Fruit fly (Drosophila melanogaster) whole organism, embryonic: ENCODE data around the gene Sulf1.

Experiments
- CG11398 ChIP-seq: fragments of 200-800 bp; sonication (Bioruptor generic); optimal IDR thresholded peaks from 2 replicates; lab custom pipeline; 2016; ENCODE audit warnings: missing biosample characterization, missing genetic modification characterization
- CG11696 ChIP-seq: fragments of 200-800 bp; sonication (Bioruptor generic); IDR thresholded peaks from 2 replicates; pipeline ENCODE4 v1.3.6; 2022; ENCODE audit warnings: missing biosample characterization, missing genetic modification characterization
- CG12104 ChIP-seq: fragments of 200-800 bp; sonication (Bioruptor generic); optimal IDR thresholded peaks from 3 replicates; lab custom pipeline; 2016; ENCODE audit warnings: missing biosample characterization, missing genetic modification characterization
- CG14441 ChIP-seq: fragments of 200-800 bp; sonication (Bioruptor generic); IDR thresholded peaks from 2 replicates; pipeline ENCODE4 v1.3.6; 2022; ENCODE audit warnings: missing biosample characterization, missing genetic modification characterization
- CG15696 ChIP-seq: fragments of 200-800 bp; sonication (Bioruptor generic); optimal IDR thresholded peaks from 2 replicates; lab custom pipeline; 2019; ENCODE audit warnings: missing biosample characterization, mild to moderate bottlenecking, missing genetic modification characterization, moderate library complexity
- CG17186 ChIP-seq: fragments of 200-800 bp; sonication (Bioruptor generic); optimal IDR thresholded peaks from 3 replicates; lab custom pipeline; 2017; ENCODE audit warnings: missing biosample characterization, missing genetic modification reagents, missing genetic modification characterization
- CG6689 ChIP-seq: fragments of 200-800 bp; sonication (Bioruptor generic); IDR thresholded peaks from 2 replicates; pipeline ENCODE4 v1.3.6; 2022; ENCODE audit warnings: missing biosample characterization, missing genetic modification characterization
- CG7556 ChIP-seq: fragments of 200-800 bp; sonication (Bioruptor generic); optimal IDR thresholded peaks from 2 replicates; lab custom pipeline; 2017; ENCODE audit warnings: missing biosample characterization, mild to moderate bottlenecking, missing genetic modification characterization
- CG7987 ChIP-seq: fragments of 200-800 bp; sonication (Bioruptor generic); optimal IDR thresholded peaks from 2 replicates; lab custom pipeline; 2018; ENCODE audit warnings: missing biosample characterization, mild to moderate bottlenecking, missing genetic modification characterization, moderate library complexity
- CG8478 ChIP-seq: fragments of >200 bp; optimal IDR thresholded peaks from 2 replicates; lab custom pipeline; 2018
- CG9215 ChIP-seq: fragments of 200-800 bp; sonication (Bioruptor generic); IDR thresholded peaks from 2 replicates; pipeline ENCODE4 v1.3.6; 2022; ENCODE audit warnings: missing biosample characterization, missing genetic modification characterization
- CG9817 ChIP-seq: fragments of 200-800 bp; sonication (Bioruptor generic); optimal IDR thresholded peaks from 2 replicates; lab custom pipeline; 2018; ENCODE audit warnings: missing biosample characterization, mild to moderate bottlenecking, missing genetic modification characterization, moderate library complexity
- Camta ChIP-seq: fragments of 200-800 bp; sonication (Bioruptor generic); optimal IDR thresholded peaks from 2 replicates; lab custom pipeline; 2016; ENCODE audit warnings: missing biosample characterization, missing genetic modification characterization
- D ChIP-seq, 2 experiments: fragments of 200-800 bp in 1 of 2; fragments of >200 bp in 1 of 2; sonication (Bioruptor generic) in 1 of 2; optimal IDR thresholded peaks; 2 replicates in 1 of 2; 3 replicates in 1 of 2; lab custom pipeline; 2017; ENCODE audit warnings: mild to moderate bottlenecking in 1 of 2, missing biosample characterization in 1 of 2, missing genetic modification characterization in 1 of 2, missing genetic modification reagents in 1 of 2
- Doc3 ChIP-seq: fragments of 200-800 bp; sonication (Bioruptor generic); IDR thresholded peaks from 3 replicates; pipeline ENCODE4 v1.3.6; 2022; ENCODE audit warnings: missing biosample characterization, missing genetic modification characterization; ENCODE audit not compliant: partially characterized antibody
- Ets97D ChIP-seq: fragments of 200-800 bp; sonication (Bioruptor generic); optimal IDR thresholded peaks from 3 replicates; lab custom pipeline; 2016; ENCODE audit warnings: missing biosample characterization, missing genetic modification characterization
- HmgZ ChIP-seq: fragments of 200-800 bp; sonication (Bioruptor generic); optimal IDR thresholded peaks from 2 replicates; lab custom pipeline; 2018; ENCODE audit warnings: missing biosample characterization, mild to moderate bottlenecking, missing genetic modification characterization
- Hmr ChIP-seq: fragments of 200-800 bp; sonication (Bioruptor generic); optimal IDR thresholded peaks from 3 replicates; lab custom pipeline; 2017; ENCODE audit warnings: mild to moderate bottlenecking, missing biosample characterization, missing genetic modification reagents, missing genetic modification characterization
- Hr39 ChIP-seq: fragments of >200 bp; optimal IDR thresholded peaks from 2 replicates; lab custom pipeline; 2017
- Hr78 ChIP-seq, 2 experiments: fragments of 200-800 bp in 1 of 2; fragments of >200 bp in 1 of 2; sonication (Bioruptor generic) in 1 of 2; optimal IDR thresholded peaks; 2 replicates each; lab custom pipeline; 2017 to 2019; ENCODE audit warnings: missing biosample characterization in 2 of 2, missing genetic modification characterization in 2 of 2, mild to moderate bottlenecking in 1 of 2, moderate library complexity in 1 of 2
- Lhr ChIP-seq: fragments of 200-800 bp; sonication (Bioruptor generic); optimal IDR thresholded peaks from 3 replicates; lab custom pipeline; 2017; ENCODE audit warnings: mild to moderate bottlenecking, missing biosample characterization, missing genetic modification reagents, missing genetic modification characterization
- Meics ChIP-seq: fragments of 200-800 bp; sonication (Bioruptor generic); optimal IDR thresholded peaks from 2 replicates; lab custom pipeline; 2017; ENCODE audit warnings: missing biosample characterization, mild to moderate bottlenecking, missing genetic modification characterization
- Oaz ChIP-seq: fragments of 200-800 bp; sonication (Bioruptor generic); IDR thresholded peaks from 2 replicates; pipeline ENCODE4 v1.3.6; 2022; ENCODE audit warnings: missing biosample characterization, missing genetic modification characterization
- Optix ChIP-seq: fragments of 200-800 bp; sonication (Bioruptor generic); IDR thresholded peaks from 3 replicates; pipeline ENCODE4 v1.3.6; 2022; ENCODE audit warnings: missing biosample characterization, missing genetic modification characterization
- Sox100B ChIP-seq: fragments of 200-800 bp; sonication (Bioruptor generic); optimal IDR thresholded peaks from 3 replicates; lab custom pipeline; 2018; ENCODE audit warnings: missing biosample characterization, mild to moderate bottlenecking, missing genetic modification characterization
- Ssrp ChIP-seq: fragments of 200-800 bp; sonication (Bioruptor generic); optimal IDR thresholded peaks from 2 replicates; lab custom pipeline; 2018; ENCODE audit warnings: missing biosample characterization, mild to moderate bottlenecking, missing genetic modification characterization, moderate library complexity
- Stat92E ChIP-seq, 3 experiments: fragments of >200 bp in 2 of 3; fragments of 200-800 bp in 1 of 3; sonication (Bioruptor generic) in 1 of 3; optimal IDR thresholded peaks; 2 replicates each; lab custom pipeline; 2017 to 2019; ENCODE audit warnings: missing biosample characterization in 3 of 3, missing genetic modification characterization in 3 of 3, mild to moderate bottlenecking in 1 of 3, moderate library complexity in 1 of 3
- Vsx1 ChIP-seq: fragments of 200-800 bp; sonication (Bioruptor generic); optimal IDR thresholded peaks from 2 replicates; lab custom pipeline; 2017; ENCODE audit warnings: missing biosample characterization, mild to moderate bottlenecking, missing genetic modification characterization, missing genetic modification reagents
- ara ChIP-seq: fragments of 200-800 bp; sonication (Bioruptor generic); IDR thresholded peaks from 2 replicates; pipeline ENCODE4 v1.3.6; 2022; ENCODE audit warnings: missing biosample characterization, missing genetic modification characterization
- cg ChIP-seq: fragments of 200-800 bp; sonication (Bioruptor generic); optimal IDR thresholded peaks from 3 replicates; lab custom pipeline; 2019; ENCODE audit warnings: missing biosample characterization, mild to moderate bottlenecking, missing genetic modification characterization, moderate library complexity
- chinmo ChIP-seq: fragments of 200-800 bp; sonication (Bioruptor generic); IDR thresholded peaks from 4 replicates; pipeline ENCODE4 v1.3.6; 2022; ENCODE audit warnings: missing biosample characterization, missing genetic modification characterization; ENCODE audit not compliant: partially characterized antibody
- ci ChIP-seq: fragments of 200-800 bp; sonication (Bioruptor generic); IDR thresholded peaks from 3 replicates; pipeline ENCODE4 v1.3.6; 2022; ENCODE audit warnings: missing biosample characterization, missing genetic modification characterization
- dati ChIP-seq: fragments of 200-800 bp; sonication (Bioruptor generic); IDR thresholded peaks from 2 replicates; pipeline ENCODE4 v1.3.6; 2022; ENCODE audit warnings: missing biosample characterization, missing genetic modification characterization
- esg ChIP-seq: fragments of 200-800 bp; sonication (Bioruptor generic); conservative IDR thresholded peaks from 2 replicates; pipeline ENCODE4 v1.3.6; 2022; ENCODE audit warnings: missing biosample characterization, missing genetic modification characterization
- gcm2 ChIP-seq: fragments of 200-800 bp; sonication (Bioruptor generic); optimal IDR thresholded peaks from 2 replicates; lab custom pipeline; 2016; ENCODE audit warnings: missing biosample characterization, missing genetic modification characterization
- grn ChIP-seq: fragments of 200-800 bp; sonication (Bioruptor generic); optimal IDR thresholded peaks from 3 replicates; lab custom pipeline; 2017; ENCODE audit warnings: missing biosample characterization, missing genetic modification characterization
- hb ChIP-seq: fragments of 200-800 bp; sonication (Bioruptor generic); IDR thresholded peaks from 3 replicates; pipeline ENCODE4 v1.3.6; 2022; ENCODE audit warnings: missing biosample characterization, missing genetic modification characterization; ENCODE audit not compliant: partially characterized antibody
- otp ChIP-seq: fragments of 200-800 bp; sonication (Bioruptor generic); IDR thresholded peaks from 3 replicates; pipeline ENCODE4, ENCODE4 v1.3.6; 2022; ENCODE audit warnings: missing biosample characterization, missing genetic modification characterization
- pum ChIP-seq: fragments of 200-800 bp; sonication (Bioruptor generic); optimal IDR thresholded peaks from 2 replicates; lab custom pipeline; 2016; ENCODE audit warnings: missing biosample characterization, missing genetic modification characterization
- run ChIP-seq: fragments of 200-800 bp; sonication (Bioruptor generic); optimal IDR thresholded peaks from 3 replicates; lab custom pipeline; 2018; ENCODE audit warnings: missing biosample characterization, mild to moderate bottlenecking, missing genetic modification characterization
- scrt ChIP-seq: fragments of 200-800 bp; sonication (Bioruptor generic); optimal IDR thresholded peaks from 2 replicates; lab custom pipeline; 2018; ENCODE audit warnings: missing biosample characterization, mild to moderate bottlenecking, missing genetic modification characterization, moderate library complexity
- sd ChIP-seq: fragments of 200-800 bp; sonication (Bioruptor generic); optimal IDR thresholded peaks from 3 replicates; lab custom pipeline; 2018; ENCODE audit warnings: missing biosample characterization, mild to moderate bottlenecking, missing genetic modification characterization, moderate library complexity
- sens ChIP-seq: fragments of 200-800 bp; sonication (Bioruptor generic); peaks from one replicate; lab custom pipeline; 2016; ENCODE audit warnings: missing biosample characterization, missing genetic modification characterization
- sima ChIP-seq: fragments of 200-800 bp; sonication (Bioruptor generic); optimal IDR thresholded peaks from 2 replicates; lab custom pipeline; 2016; ENCODE audit warnings: missing biosample characterization, missing genetic modification characterization
- sqz ChIP-seq: fragments of 200-800 bp; sonication (Bioruptor generic); optimal IDR thresholded peaks from 3 replicates; lab custom pipeline; 2018; ENCODE audit warnings: missing biosample characterization, mild to moderate bottlenecking, missing genetic modification characterization
- tna ChIP-seq: fragments of 200-800 bp; sonication (Bioruptor generic); IDR thresholded peaks from 2 replicates; pipeline ENCODE4 v1.3.6; 2022; ENCODE audit warnings: missing biosample characterization, missing genetic modification characterization; ENCODE audit not compliant: partially characterized antibody
- toy ChIP-seq: fragments of 200-800 bp; sonication (Bioruptor generic); IDR thresholded peaks from 2 replicates; pipeline ENCODE4 v1.3.6; 2022; ENCODE audit warnings: missing biosample characterization, missing genetic modification characterization
- trh ChIP-seq: fragments of 200-800 bp; sonication (Bioruptor generic); optimal IDR thresholded peaks from 2 replicates; lab custom pipeline; 2016; ENCODE audit warnings: missing biosample characterization, missing genetic modification characterization
- ttk ChIP-seq: fragments of 200-800 bp; sonication (Bioruptor generic); IDR thresholded peaks from 2 replicates; pipeline ENCODE4 v2.1.2; 2022; ENCODE audit warnings: missing biosample characterization, missing genetic modification characterization
- wor ChIP-seq: fragments of 200-800 bp; sonication (Bioruptor generic); IDR thresholded peaks from 2 replicates; pipeline ENCODE4 v1.3.6; 2022; ENCODE audit warnings: missing biosample characterization, missing genetic modification characterization

Gene Sulf1

DNA sequence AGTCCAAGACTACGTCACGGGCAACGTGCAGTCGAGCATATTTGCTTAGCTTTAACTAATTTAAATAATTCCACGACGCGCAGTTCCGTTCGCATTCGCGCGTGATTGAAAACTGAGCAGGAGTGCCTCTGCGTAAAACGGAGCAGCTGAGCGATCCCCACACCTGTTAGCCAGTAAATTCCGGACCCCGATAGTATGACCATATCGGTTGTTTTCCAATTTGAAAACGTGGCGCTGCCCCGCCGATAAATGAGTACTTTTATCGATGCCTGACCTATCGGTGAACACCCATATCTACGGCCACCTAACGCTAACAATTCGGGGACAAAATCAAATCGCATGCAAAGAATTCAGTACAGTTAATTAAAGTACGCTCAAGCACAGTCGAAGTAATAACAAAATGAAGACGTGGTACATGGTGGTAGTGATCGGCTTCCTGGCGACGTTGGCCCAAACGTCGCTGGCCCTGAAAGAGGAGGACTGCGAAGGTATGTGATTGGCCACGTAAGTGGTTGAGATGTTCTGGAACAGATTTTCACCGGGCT lies 9.8 kb upstream of the Sulf1 start, which contains the start of the genes CG14879 and Manf (continued):
- TF ChIP-seq chinmo (GFP tag; lab: Robert Waterston, UW) (peak; percentile 67; the same call in 2 of the 4 replicates), toy (GFP tag; lab: Robert Waterston, UW) (no peak), ci (GFP tag; lab: Robert Waterston, UW) (peak; percentile 61; the same call in 1 of the 3 replicates), sd (tag; lab: Kevin White, UChicago) (peak; percentile 99), cg (GFP tag; lab: Kevin White, UChicago) (no peak), ttk (no peak), CG7556 (GFP tag; lab: Kevin White, UChicago) (no peak), Lhr (GFP tag; lab: Kevin White, UChicago) (no peak), Ssrp (tag; lab: Kevin White, UChicago) (no peak), sens (GFP tag; lab: Kevin White, UChicago) (peak; percentile 75), Hmr (peak; percentile 46), gcm2 (GFP tag; lab: Kevin White, UChicago) (no peak), CG14441 (no peak), scrt (GFP tag; lab: Kevin White, UChicago) (no peak), trh (GFP tag; lab: Kevin White, UChicago) (no peak), Hr39 (lab: Kevin White, UChicago) (no peak), CG9215 (GFP tag; lab: Robert Waterston, UW) (no peak), Hr78 (GFP tag; optimal IDR thresholded peaks at IDR 0.05; lab: Kevin White, UChicago) (no peak), D (optimal IDR thresholded peaks at IDR 0.05; lab: Kevin White, UChicago) (peak; percentile 26), D (GFP tag; optimal IDR thresholded peaks at IDR 0.05; lab: Kevin White, UChicago) (no peak), otp (GFP tag; lab: Robert Waterston, UW) (no peak; the same call in 2 of the 3 replicates), Doc3 (GFP tag; lab: Robert Waterston, UW) (peak; percentile 40; the same call in 2 of the 3 replicates), Stat92E (GFP tag; optimal IDR thresholded peaks at IDR 0.05; lab: Kevin White, UChicago) (peak in 1 of 3 experiments; percentile 8), CG11398 (GFP tag; lab: Kevin White, UChicago) (no peak), Meics (peak; percentile 4), grn (GFP tag; lab: Kevin White, UChicago) (no peak), CG9817 (no peak), sqz (GFP tag; lab: Kevin White, UChicago) (no peak), wor (GFP tag; lab: Robert Waterston, UW) (no peak), CG17186 (GFP tag; lab: Kevin White, UChicago) (peak; percentile 38), esg (no peak), run (no peak), CG11696 (GFP tag; lab: Robert Waterston, UW) (no peak), hb (no peak), Vsx1 (GFP tag; lab: Kevin White, UChicago) (no peak), Sox100B (GFP tag; lab: Kevin White, UChicago) (no peak), ara (no peak), tna (GFP tag; lab: Robert Waterston, UW) (peak; percentile 52; the same call in 1 of the 2 replicates), CG7987 (no peak), CG12104 (GFP tag; lab: Kevin White, UChicago) (no peak), CG8478 (lab: Kevin White, UChicago) (no peak), dati (GFP tag; lab: Robert Waterston, UW) (no peak), Ets97D (GFP tag; lab: Kevin White, UChicago) (no peak), CG15696 (no peak), Oaz (no peak), sima (GFP tag; lab: Kevin White, UChicago) (no peak), Camta (no peak), pum (no peak), CG6689 (GFP tag; lab: Robert Waterston, UW) (no peak), Optix (no peak), HmgZ (tag; lab: Kevin White, UChicago) (peak; percentile 52)
